Worm (Caenorhabditis elegans): ENCODE data around the gene nspg-8.

nspg-8 gene

ce11 chrIII:1231186-1231585 is 49.3 kb downstream of the nspg-8 start:
- no peak for TF ChIP-seq nhr-129 (tag; optimal IDR thresholded peaks at IDR 0.05)
- TF ChIP-seq lin-13 (GFP tag; optimal IDR thresholded peaks at IDR 0.05): no peak
- TF ChIP-seq nhr-21 (tag; optimal IDR thresholded peaks at IDR 0.05): no peak
- no peak for TF ChIP-seq peb-1 (tag; optimal IDR thresholded peaks at IDR 0.05)
- TF ChIP-seq fos-1 (tag; optimal IDR thresholded peaks at IDR 0.05): no peak

Measured in whole organism, L2 larva.